Fruit fly (Drosophila melanogaster): ENCODE results near the gene Osi4.

Gene Osi4

dm6 chr3R:6170737-6171136 lies 50.8 kb downstream of the Osi4 start (continued):
- TF ChIP-seq CG9876 (GFP tag; optimal IDR thresholded peaks at IDR 0.05) (peak; percentile 39), Opbp (GFP tag; IDR thresholded peaks at IDR 0.05; ENCODE audit: partially characterized antibody) (peak; percentile 61; the same call in 1 of the 3 replicates), Camta (GFP tag; optimal IDR thresholded peaks at IDR 0.05) (peak; percentile 2), chn (GFP tag; optimal IDR thresholded peaks at IDR 0.05) (no peak), CG10147 (GFP tag; optimal IDR thresholded peaks at IDR 0.05) (peak; percentile 23), odd (GFP tag; optimal IDR thresholded peaks at IDR 0.05) (no peak), CG32532 (GFP tag; IDR thresholded peaks at IDR 0.05) (peak; percentile 30; the same call in 1 of the 2 replicates), CG13894 (tag; optimal IDR thresholded peaks at IDR 0.05) (peak; percentile 28), CG11723 (GFP tag; optimal IDR thresholded peaks at IDR 0.05) (no peak), CG3065 (GFP tag; optimal IDR thresholded peaks at IDR 0.05) (no peak), CG4854 (GFP tag; optimal IDR thresholded peaks at IDR 0.05) (peak; percentile 8), CG7839 (tag; optimal IDR thresholded peaks at IDR 0.05) (peak; percentile 13), Dip3 (GFP tag; optimal IDR thresholded peaks at IDR 0.05) (peak; percentile 23), Abd-B (GFP tag; optimal IDR thresholded peaks at IDR 0.05) (peak; percentile 45), ERR (GFP tag; optimal IDR thresholded peaks at IDR 0.05) (peak; percentile 23), CG31388 (GFP tag; optimal IDR thresholded peaks at IDR 0.05) (no peak), CG14860 (GFP tag; IDR thresholded peaks at IDR 0.05; ENCODE audit: partially characterized antibody) (no peak), dati (GFP tag; IDR thresholded peaks at IDR 0.05) (no peak), HLH54F (GFP tag; optimal IDR thresholded peaks at IDR 0.05) (peak; percentile 16), fu2 (GFP tag; optimal IDR thresholded peaks at IDR 0.05) (no peak), B-H1 (GFP tag; IDR thresholded peaks at IDR 0.05) (no peak), NC2β (GFP tag; optimal IDR thresholded peaks at IDR 0.05) (no peak), CG3163 (GFP tag; optimal IDR thresholded peaks at IDR 0.05) (peak; percentile 15), Scr (GFP tag; IDR thresholded peaks at IDR 0.05; ENCODE audit: partially characterized antibody) (no peak), slbo (GFP tag; IDR thresholded peaks at IDR 0.05) (peak; percentile 58; the same call in 1 of the 2 replicates), CG14710 (tag; optimal IDR thresholded peaks at IDR 0.05) (peak; percentile 39), Pdp1 (GFP tag; optimal IDR thresholded peaks at IDR 0.05) (peak in 1 of 2 experiments; percentile 69), CG3847 (GFP tag; IDR thresholded peaks at IDR 0.05) (0 out of 2 replicates have a peak, but pooled peaks have one; percentile 27), Hmr (GFP tag; optimal IDR thresholded peaks at IDR 0.05) (peak; percentile 61), lmd (GFP tag; IDR thresholded peaks at IDR 0.05) (no peak; the same call in 1 of the 2 replicates), bbx (GFP tag; IDR thresholded peaks at IDR 0.05; ENCODE audit: partially characterized antibody) (0 out of 2 replicates have a peak, but pooled peaks have one; percentile 29), sug (tag; optimal IDR thresholded peaks at IDR 0.05) (peak; percentile 25), Ets97D (GFP tag; optimal IDR thresholded peaks at IDR 0.05) (peak; percentile 13), CG1603 (tag; optimal IDR thresholded peaks at IDR 0.05) (peak; percentile 50), CG10267 (tag; optimal IDR thresholded peaks at IDR 0.05) (peak; percentile 7), hkb (optimal IDR thresholded peaks at IDR 0.05) (peak; percentile 15), hkb (GFP tag; IDR thresholded peaks at IDR 0.05) (no peak), run (tag; optimal IDR thresholded peaks at IDR 0.05) (no peak), pita (GFP tag; optimal IDR thresholded peaks at IDR 0.05) (peak; percentile 65), CG4282 (GFP tag; optimal IDR thresholded peaks at IDR 0.05) (no peak), vvl (GFP tag; IDR thresholded peaks at IDR 0.05) (peak; percentile 26), sens (GFP tag) (peak; percentile 49), vfl (GFP tag; optimal IDR thresholded peaks at IDR 0.05) (no peak), ftz-f1 (GFP tag; optimal IDR thresholded peaks at IDR 0.05) (no peak), nerfin-1 (tag; optimal IDR thresholded peaks at IDR 0.05) (no peak), Chrac-16 (GFP tag; optimal IDR thresholded peaks at IDR 0.05) (peak; percentile 18)

Measured in whole organism, embryonic.